Worm (Caenorhabditis elegans): ENCODE measurements around the gene Y50D4A.4.
A peak's percentile ranks its signal among the peaks of the same experiment; 100 is the strongest.

Gene Y50D4A.4

ce11 chrV:1195995-1196394 lies at the start of gene Y50D4A.4, which contains the start of gene wrb-1:
TSS of gene Y50D4A.4 (minus strand) at chrV:1196127.
TSS of gene wrb-1 (plus strand) at chrV:1196072.
- TF ChIP-seq dpl-1 (GFP tag; optimal IDR thresholded peaks at IDR 0.05): peak; percentile 86
- no peak for TF ChIP-seq gei-8 (GFP tag; optimal IDR thresholded peaks at IDR 0.05)
- TF ChIP-seq dve-1 (tag; optimal IDR thresholded peaks at IDR 0.05; ENCODE audit: insufficient read depth): peak; percentile 53
- TF ChIP-seq lin-1 (GFP tag; IDR thresholded peaks at IDR 0.05): no peak
- TF ChIP-seq nhr-6 (tag; optimal IDR thresholded peaks at IDR 0.05): peak; percentile 17
- no peak for TF ChIP-seq mxl-2 (GFP tag; conservative IDR thresholded peaks at IDR 0.05)
- TF ChIP-seq T20F7.1 (GFP tag; optimal IDR thresholded peaks at IDR 0.05): peak; percentile 97
- TF ChIP-seq ceh-82 (tag; optimal IDR thresholded peaks at IDR 0.05): no peak
- TF ChIP-seq rbr-2 (tag; optimal IDR thresholded peaks at IDR 0.05): peak; percentile 49
- TF ChIP-seq mep-1 (tag; optimal IDR thresholded peaks at IDR 0.05): peak; percentile 74
- peak in 1 of 2 experiments; percentile 90 for TF ChIP-seq lsy-2 (tag; optimal IDR thresholded peaks at IDR 0.05)
- no peak for TF ChIP-seq pha-4 (GFP tag; IDR thresholded peaks at IDR 0.05)
- peak; percentile 18 for TF ChIP-seq pha-4 (tag; optimal IDR thresholded peaks at IDR 0.05)
- peak; percentile 13 for TF ChIP-seq ztf-7 (tag; optimal IDR thresholded peaks at IDR 0.05)
- TF ChIP-seq lin-38 (GFP tag; IDR thresholded peaks at IDR 0.05): peak; percentile 78
- peak; percentile 93 for TF ChIP-seq Y48G9A.11 (GFP tag; IDR thresholded peaks at IDR 0.05)
- TF ChIP-seq fos-1 (tag; optimal IDR thresholded peaks at IDR 0.05): no peak
- peak; percentile 87 for TF ChIP-seq mes-2 (tag; optimal IDR thresholded peaks at IDR 0.05; ENCODE audit: poor library complexity, severe bottlenecking)

ce11 chrV:1244021-1244708 lies 48.2 kb upstream of the Y50D4A.4 start:
- TF ChIP-seq zip-11 (GFP tag; IDR thresholded peaks at IDR 0.05): no peak
- peak in 1 of 2 experiments; percentile 53 for TF ChIP-seq unc-62 (GFP tag; optimal IDR thresholded peaks at IDR 0.05 in 1 of 2)
- no peak for TF ChIP-seq unc-62 (tag; optimal IDR thresholded peaks at IDR 0.05)

- peak; percentile 13 for TF ChIP-seq nhr-11 (tag; optimal IDR thresholded peaks at IDR 0.05)
- TF ChIP-seq ZK546.5 (tag; optimal IDR thresholded peaks at IDR 0.05): no peak
- TF ChIP-seq mdt-29 (GFP tag; IDR thresholded peaks at IDR 0.05): no peak
- TF ChIP-seq madf-5 (GFP tag; IDR thresholded peaks at IDR 0.05): no peak
- no peak for TF ChIP-seq nhr-25 (tag; optimal IDR thresholded peaks at IDR 0.05; ENCODE audit: borderline replicate concordance, insufficient read depth)
- no peak for TF ChIP-seq set-16 (GFP tag; IDR thresholded peaks at IDR 0.05)
- TF ChIP-seq daf-16 (GFP tag; optimal IDR thresholded peaks at IDR 0.05): peak in 1 of 2 experiments; percentile 24
- no peak for TF ChIP-seq daf-16 (tag; optimal IDR thresholded peaks at IDR 0.05)
- no peak for TF ChIP-seq dmd-8 (GFP tag; IDR thresholded peaks at IDR 0.05)
- no peak for TF ChIP-seq daf-12 (tag; optimal IDR thresholded peaks at IDR 0.05)
- no peak for TF ChIP-seq lin-38 (GFP tag; IDR thresholded peaks at IDR 0.05)
Observed at ce11 chrV:1243011-1243410, 47.1 kb upstream of the Y50D4A.4 start.

ce11 chrV:1242432-1242831 lies 46.5 kb upstream of the Y50D4A.4 start:
- peak; percentile 66 for TF ChIP-seq aha-1 (tag)
- no peak for TF ChIP-seq mxl-3 (GFP tag; optimal IDR thresholded peaks at IDR 0.05)

- TF ChIP-seq unc-62 (GFP tag; optimal IDR thresholded peaks at IDR 0.05 in 1 of 2) (peak in 1 of 2 experiments; percentile 61), unc-62 (tag; optimal IDR thresholded peaks at IDR 0.05) (no peak), pqm-1 (tag; optimal IDR thresholded peaks at IDR 0.05) (no peak), daf-12 (tag; optimal IDR thresholded peaks at IDR 0.05) (no peak)
Observed at ce11 chrV:1236333-1237068, 40.6 kb upstream of the Y50D4A.4 start.

Data from whole organism, L4 larva.